Worm (Caenorhabditis elegans) whole organism, L3 larva: Measurements from ENCODE around the gene W05H5.1.

Source experiments
- aly-2 ChIP-seq: fragments of 150-350 bp; optimal IDR thresholded peaks from 2 replicates; lab custom pipeline; 2014; ENCODE audit warnings: missing biosample characterization, missing genetic modification characterization
- ama-1 ChIP-seq: fragments of 150-350 bp; optimal IDR thresholded peaks from 2 replicates; lab custom pipeline; 2018
- ceh-9 ChIP-seq: sonication (generic microtip); optimal IDR thresholded peaks from 2 replicates; lab custom pipeline; 2018; ENCODE audit warnings: missing biosample characterization, missing genetic modification characterization
- elt-1 ChIP-seq: fragments of 150-350 bp; optimal IDR thresholded peaks from 2 replicates; lab custom pipeline; 2014; ENCODE audit warnings: missing biosample characterization, missing genetic modification characterization
- eor-1 ChIP-seq, 2 experiments: fragments of 150-350 bp; optimal IDR thresholded peaks; 2 replicates each; lab custom pipeline; 2014 to 2018; ENCODE audit warnings: missing biosample characterization in 2 of 2, missing genetic modification characterization in 2 of 2
- fos-1 ChIP-seq: fragments of 150-350 bp; optimal IDR thresholded peaks from 2 replicates; lab custom pipeline; 2014; ENCODE audit warnings: missing biosample characterization, missing genetic modification characterization
- jun-1 ChIP-seq: fragments of 150-350 bp; optimal IDR thresholded peaks from 2 replicates; lab custom pipeline; 2014; ENCODE audit warnings: missing biosample characterization, missing genetic modification reagents, missing genetic modification characterization
- mdl-1 ChIP-seq: fragments of 150-350 bp; optimal IDR thresholded peaks from 2 replicates; lab custom pipeline; 2014; ENCODE audit warnings: missing biosample characterization, missing genetic modification characterization
- nhr-11 ChIP-seq: fragments of 150-350 bp; optimal IDR thresholded peaks from 2 replicates; lab custom pipeline; 2014; ENCODE audit warnings: missing biosample characterization, missing genetic modification characterization
- pha-4 ChIP-seq: fragments of 150-350 bp; optimal IDR thresholded peaks from 2 replicates; lab custom pipeline; 2014; ENCODE audit warnings: missing biosample characterization, missing genetic modification reagents, missing genetic modification characterization
- sea-2 ChIP-seq: fragments of 150-350 bp; sonication (generic microtip); optimal IDR thresholded peaks from 4 replicates; lab custom pipeline; 2014; ENCODE audit warnings: missing biosample characterization, missing genetic modification reagents, missing genetic modification characterization
- skn-1 ChIP-seq: fragments of 150-350 bp; optimal IDR thresholded peaks from 2 replicates; lab custom pipeline; 2014; ENCODE audit warnings: missing biosample characterization, missing genetic modification characterization

DNA sequence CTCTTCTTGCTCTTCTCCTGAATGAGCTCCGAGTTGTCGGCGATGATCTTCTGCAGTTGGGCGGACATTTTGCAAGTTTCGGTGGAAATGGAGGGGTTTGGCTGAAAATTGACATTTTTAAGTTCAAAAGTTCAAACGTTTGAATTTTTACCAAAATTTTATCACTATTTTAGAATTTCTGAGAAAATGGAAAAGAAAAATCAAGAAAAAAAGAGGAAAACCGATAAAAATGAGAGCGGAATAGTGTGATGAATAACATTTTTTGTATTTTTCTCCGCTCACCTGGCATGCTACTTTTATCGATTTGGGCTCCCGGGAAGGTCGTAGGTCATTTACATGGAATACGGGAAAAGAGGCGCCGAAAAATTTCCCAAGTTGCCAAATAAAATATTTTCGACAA is 40.5 kb upstream of the W05H5.1 start, which contains the start of gene F15A4.10:
- no peak for TF ChIP-seq aly-2 (tag; lab: Kevin White, UChicago)
- no peak for TF ChIP-seq fos-1
- TF ChIP-seq skn-1 (tag; lab: Kevin White, UChicago) = no peak
- no peak for TF ChIP-seq ama-1
- TF ChIP-seq pha-4 (tag; lab: Kevin White, UChicago) = no peak
- TF ChIP-seq nhr-11 (tag; lab: Kevin White, UChicago) = no peak
- no peak for TF ChIP-seq eor-1 (tag; optimal IDR thresholded peaks at IDR 0.05; lab: Kevin White, UChicago)
- TF ChIP-seq mdl-1 = no peak
- TF ChIP-seq jun-1 (tag; lab: Kevin White, UChicago) = no peak
- TF ChIP-seq elt-1 (tag; lab: Kevin White, UChicago) = no peak
- TF ChIP-seq ceh-9 (tag; lab: Kevin White, UChicago) = no peak
- TF ChIP-seq sea-2 (GFP tag; lab: Kevin White, UChicago) = no peak
